Worm (Caenorhabditis elegans): ENCODE results near the gene Y39G8B.9.

DNA sequence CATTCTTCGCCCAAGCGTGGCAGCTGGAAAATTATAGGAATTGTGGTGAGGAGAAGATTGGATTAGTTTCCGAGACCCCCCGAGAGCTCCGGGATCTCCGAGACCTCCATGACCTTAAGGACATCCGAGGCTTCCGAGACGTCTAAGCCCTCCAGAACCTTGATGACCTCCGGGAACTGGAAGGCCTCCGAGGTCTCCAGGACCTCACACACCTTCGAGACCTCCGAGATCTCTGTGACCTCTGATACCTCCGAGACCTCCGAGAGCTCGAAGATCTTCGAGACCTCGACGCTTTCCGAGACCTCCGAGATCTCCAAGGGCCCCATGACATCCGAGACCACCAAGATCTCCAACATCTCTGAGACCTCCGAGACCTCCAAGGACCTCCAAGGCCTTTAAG lies 1.1 kb downstream of the Y39G8B.9 start:
- no peak for TF ChIP-seq W03F9.2 (tag; optimal IDR thresholded peaks at IDR 0.05)
- TF ChIP-seq him-1 (tag; optimal IDR thresholded peaks at IDR 0.05), result no peak
- no peak for TF ChIP-seq dao-5 (tag; optimal IDR thresholded peaks at IDR 0.05)

Measured in whole organism, L4/young adult.